Fruit fly (Drosophila melanogaster) whole organism, embryonic: Measurements from ENCODE around the gene Cdc16.

ENCODE experiments used
- Atf6 ChIP-seq: fragments of 200-800 bp; sonication (Bioruptor generic); IDR thresholded peaks from 2 replicates; pipeline ENCODE4 v1.3.6; 2022; ENCODE audit warnings: missing biosample characterization, missing genetic modification characterization
- Bteb2 ChIP-seq: fragments of 200-800 bp; sonication (Bioruptor generic); optimal IDR thresholded peaks from 2 replicates; lab custom pipeline; 2016; ENCODE audit warnings: missing biosample characterization, missing genetic modification characterization
- CG10209 ChIP-seq: fragments of 200-800 bp; sonication (Bioruptor generic); optimal IDR thresholded peaks from 3 replicates; lab custom pipeline; 2017; ENCODE audit warnings: missing biosample characterization, mild to moderate bottlenecking, missing genetic modification characterization, missing genetic modification reagents
- CG11695 ChIP-seq: fragments of 200-800 bp; sonication (Bioruptor generic); IDR thresholded peaks from 3 replicates; pipeline ENCODE4 v1.3.6; 2022; ENCODE audit warnings: missing biosample characterization, missing genetic modification characterization
- CG12071 ChIP-seq: fragments of 200-800 bp; sonication (Bioruptor generic); optimal IDR thresholded peaks from 3 replicates; lab custom pipeline; 2018; ENCODE audit warnings: missing biosample characterization, mild to moderate bottlenecking, missing genetic modification characterization
- CG12104 ChIP-seq: fragments of 200-800 bp; sonication (Bioruptor generic); optimal IDR thresholded peaks from 3 replicates; lab custom pipeline; 2016; ENCODE audit warnings: missing biosample characterization, missing genetic modification characterization
- CG12236 ChIP-seq: fragments of 200-800 bp; sonication (Bioruptor generic); optimal IDR thresholded peaks from 2 replicates; lab custom pipeline; 2016; ENCODE audit warnings: missing biosample characterization, missing genetic modification characterization
- CG12299 ChIP-seq: fragments of 200-800 bp; sonication (Bioruptor generic); optimal IDR thresholded peaks from 2 replicates; lab custom pipeline; 2018; ENCODE audit warnings: missing biosample characterization, mild to moderate bottlenecking, missing genetic modification characterization
- CG12391 ChIP-seq: fragments of 200-800 bp; sonication (Bioruptor generic); optimal IDR thresholded peaks from 3 replicates; lab custom pipeline; 2018; ENCODE audit warnings: missing biosample characterization, mild to moderate bottlenecking, missing genetic modification characterization, moderate library complexity
- CG13424 ChIP-seq: fragments of 200-800 bp; sonication (Bioruptor generic); optimal IDR thresholded peaks from 2 replicates; lab custom pipeline; 2019; ENCODE audit warnings: missing biosample characterization, mild to moderate bottlenecking, missing genetic modification characterization, moderate library complexity
- CG13624 ChIP-seq: fragments of 200-800 bp; sonication (Bioruptor generic); optimal IDR thresholded peaks from 2 replicates; lab custom pipeline; 2016; ENCODE audit warnings: missing biosample characterization, missing genetic modification characterization
- CG13894 ChIP-seq: fragments of 200-800 bp; sonication (Bioruptor generic); optimal IDR thresholded peaks from 3 replicates; lab custom pipeline; 2018; ENCODE audit warnings: missing biosample characterization, mild to moderate bottlenecking, missing genetic modification characterization, moderate library complexity
- CG14441 ChIP-seq: fragments of 200-800 bp; sonication (Bioruptor generic); IDR thresholded peaks from 2 replicates; pipeline ENCODE4 v1.3.6; 2022; ENCODE audit warnings: missing biosample characterization, missing genetic modification characterization
- CG2116 ChIP-seq: fragments of 200-800 bp; sonication (Bioruptor generic); optimal IDR thresholded peaks from 3 replicates; lab custom pipeline; 2018; ENCODE audit warnings: missing biosample characterization, mild to moderate bottlenecking, missing genetic modification characterization
- CG3407 ChIP-seq: fragments of 200-800 bp; sonication (Bioruptor generic); optimal IDR thresholded peaks from 2 replicates; lab custom pipeline; 2018; ENCODE audit warnings: missing biosample characterization, mild to moderate bottlenecking, missing genetic modification characterization
- CG6683 ChIP-seq: fragments of 200-800 bp; sonication (Bioruptor generic); optimal IDR thresholded peaks from 2 replicates; lab custom pipeline; 2017; ENCODE audit warnings: missing biosample characterization, mild to moderate bottlenecking, missing genetic modification characterization, missing genetic modification reagents
- CG6689 ChIP-seq: fragments of 200-800 bp; sonication (Bioruptor generic); IDR thresholded peaks from 2 replicates; pipeline ENCODE4 v1.3.6; 2022; ENCODE audit warnings: missing biosample characterization, missing genetic modification characterization
- CTCF ChIP-seq: fragments of 200-800 bp; sonication (Bioruptor generic); optimal IDR thresholded peaks from 2 replicates; lab custom pipeline; 2017; ENCODE audit warnings: missing biosample characterization, mild to moderate bottlenecking, missing genetic modification characterization, moderate library complexity
- D ChIP-seq, 2 experiments: fragments of 200-800 bp in 1 of 2; fragments of >200 bp in 1 of 2; sonication (Bioruptor generic) in 1 of 2; optimal IDR thresholded peaks; 2 replicates in 1 of 2; 3 replicates in 1 of 2; lab custom pipeline; 2017; ENCODE audit warnings: mild to moderate bottlenecking in 1 of 2, missing biosample characterization in 1 of 2, missing genetic modification characterization in 1 of 2, missing genetic modification reagents in 1 of 2
- Dip3 ChIP-seq: fragments of 200-800 bp; sonication (Bioruptor generic); optimal IDR thresholded peaks from 3 replicates; lab custom pipeline; 2016; ENCODE audit warnings: missing biosample characterization, missing genetic modification characterization
- Gug ChIP-seq: fragments of 200-800 bp; sonication (Bioruptor generic); IDR thresholded peaks from 4 replicates; pipeline ENCODE4 v1.3.6; 2022; ENCODE audit warnings: missing biosample characterization, missing genetic modification characterization
- HHEX ChIP-seq: fragments of 200-800 bp; sonication (Bioruptor generic); optimal IDR thresholded peaks from 3 replicates; lab custom pipeline; 2017; ENCODE audit warnings: missing biosample characterization, mild to moderate bottlenecking, missing genetic modification characterization, missing genetic modification reagents
- Lhr ChIP-seq: fragments of 200-800 bp; sonication (Bioruptor generic); optimal IDR thresholded peaks from 3 replicates; lab custom pipeline; 2017; ENCODE audit warnings: mild to moderate bottlenecking, missing biosample characterization, missing genetic modification reagents, missing genetic modification characterization
- Lpt ChIP-seq: fragments of >200 bp; optimal IDR thresholded peaks from 2 replicates; lab custom pipeline; 2018; ENCODE audit warnings: missing biosample characterization, missing genetic modification characterization
- MESR4 ChIP-seq: fragments of 200-800 bp; sonication (Bioruptor generic); optimal IDR thresholded peaks from 2 replicates; lab custom pipeline; 2018; ENCODE audit warnings: missing biosample characterization, mild to moderate bottlenecking, missing genetic modification characterization, moderate library complexity
- Mad ChIP-seq: fragments of 200-800 bp; sonication (Bioruptor generic); optimal IDR thresholded peaks from 2 replicates; lab custom pipeline; 2016; ENCODE audit warnings: missing biosample characterization, missing genetic modification characterization
- Max ChIP-seq: fragments of 200-800 bp; sonication (Bioruptor generic); optimal IDR thresholded peaks from 2 replicates; lab custom pipeline; 2016; ENCODE audit warnings: missing biosample characterization, mild to moderate bottlenecking, missing genetic modification characterization
- NK7.1 ChIP-seq: fragments of 200-800 bp; sonication (Bioruptor generic); optimal IDR thresholded peaks from 3 replicates; lab custom pipeline; 2016; ENCODE audit warnings: missing biosample characterization, missing genetic modification characterization
- Neu2 ChIP-seq: fragments of 200-800 bp; sonication (Bioruptor generic); optimal IDR thresholded peaks from 3 replicates; lab custom pipeline; 2016; ENCODE audit warnings: missing biosample characterization, missing genetic modification characterization, borderline replicate concordance
- Nf-YB ChIP-seq: fragments of 200-800 bp; sonication (Bioruptor generic); optimal IDR thresholded peaks from 3 replicates; lab custom pipeline; 2019; ENCODE audit warnings: missing biosample characterization, mild to moderate bottlenecking, missing genetic modification characterization, moderate library complexity
- NfI ChIP-seq: fragments of 200-800 bp; sonication (Bioruptor generic); optimal IDR thresholded peaks from 3 replicates; lab custom pipeline; 2018; ENCODE audit warnings: missing biosample characterization, mild to moderate bottlenecking, missing genetic modification characterization, moderate library complexity
- Optix ChIP-seq: fragments of 200-800 bp; sonication (Bioruptor generic); IDR thresholded peaks from 3 replicates; pipeline ENCODE4 v1.3.6; 2022; ENCODE audit warnings: missing biosample characterization, missing genetic modification characterization
- ara ChIP-seq: fragments of 200-800 bp; sonication (Bioruptor generic); IDR thresholded peaks from 2 replicates; pipeline ENCODE4 v1.3.6; 2022; ENCODE audit warnings: missing biosample characterization, missing genetic modification characterization
- bcd ChIP-seq: fragments of 200-800 bp; sonication (Bioruptor generic); optimal IDR thresholded peaks from 2 replicates; lab custom pipeline; 2017; ENCODE audit warnings: missing biosample characterization, mild to moderate bottlenecking, missing genetic modification characterization
- dpn ChIP-seq, 2 experiments: fragments of 200-800 bp; sonication (Bioruptor generic); optimal IDR thresholded peaks; 3 replicates each; lab custom pipeline; 2016; ENCODE audit warnings: missing biosample characterization in 2 of 2, missing genetic modification characterization in 2 of 2
- dysf ChIP-seq: fragments of 200-800 bp; sonication (Bioruptor generic); IDR thresholded peaks from 3 replicates; pipeline ENCODE4 v1.3.6; 2022; ENCODE audit warnings: missing biosample characterization, missing genetic modification characterization
- exex ChIP-seq: fragments of 200-800 bp; sonication (Bioruptor generic); optimal IDR thresholded peaks from 4 replicates; lab custom pipeline; 2018; ENCODE audit warnings: missing biosample characterization, mild to moderate bottlenecking, missing genetic modification characterization, moderate library complexity
- fd102C ChIP-seq: fragments of 200-800 bp; sonication (Bioruptor generic); optimal IDR thresholded peaks from 2 replicates; lab custom pipeline; 2018; ENCODE audit warnings: missing biosample characterization, mild to moderate bottlenecking, missing genetic modification characterization, moderate library complexity
- her ChIP-seq: fragments of 200-800 bp; sonication (Bioruptor generic); optimal IDR thresholded peaks from 2 replicates; lab custom pipeline; 2016; ENCODE audit warnings: missing biosample characterization, missing genetic modification characterization
- inv ChIP-seq: fragments of 200-800 bp; sonication (Bioruptor generic); IDR thresholded peaks from 2 replicates; pipeline ENCODE4 v1.3.6; 2022; ENCODE audit warnings: missing biosample characterization, missing genetic modification characterization; ENCODE audit not compliant: partially characterized antibody
- nau ChIP-seq: fragments of 200-800 bp; sonication (Bioruptor generic); optimal IDR thresholded peaks from 3 replicates; lab custom pipeline; 2017; ENCODE audit warnings: missing biosample characterization, mild to moderate bottlenecking, missing genetic modification characterization, missing genetic modification reagents
- nerfin-2 ChIP-seq: fragments of 200-800 bp; sonication (Bioruptor generic); IDR thresholded peaks from 2 replicates; pipeline ENCODE4 v1.3.6; 2022; ENCODE audit warnings: missing biosample characterization, missing genetic modification characterization; ENCODE audit not compliant: partially characterized antibody
- odd ChIP-seq: fragments of 200-800 bp; sonication (Bioruptor generic); optimal IDR thresholded peaks from 2 replicates; lab custom pipeline; 2017; ENCODE audit warnings: missing biosample characterization, mild to moderate bottlenecking, missing genetic modification characterization
- org-1 ChIP-seq: fragments of 200-800 bp; sonication (Bioruptor generic); optimal IDR thresholded peaks from 2 replicates; lab custom pipeline; 2017; ENCODE audit warnings: missing biosample characterization, missing genetic modification characterization
- pho ChIP-seq: fragments of 200-800 bp; sonication (Bioruptor generic); optimal IDR thresholded peaks from 2 replicates; lab custom pipeline; 2016; ENCODE audit warnings: missing biosample characterization, missing genetic modification characterization
- pnt ChIP-seq: fragments of 200-800 bp; sonication (Bioruptor generic); optimal IDR thresholded peaks from 3 replicates; lab custom pipeline; 2016; ENCODE audit warnings: missing biosample characterization, missing genetic modification characterization
- schlank ChIP-seq: fragments of 200-800 bp; sonication (Bioruptor generic); optimal IDR thresholded peaks from 2 replicates; lab custom pipeline; 2018; ENCODE audit warnings: missing biosample characterization, mild to moderate bottlenecking, missing genetic modification characterization
- tll ChIP-seq, 2 experiments: fragments of 200-800 bp in 1 of 2; fragments of >200 bp in 1 of 2; sonication (Bioruptor generic) in 1 of 2; optimal IDR thresholded peaks; 2 replicates each; lab custom pipeline; 2017 to 2019; ENCODE audit warnings: missing biosample characterization in 2 of 2, missing genetic modification characterization in 2 of 2, mild to moderate bottlenecking in 1 of 2, moderate library complexity in 1 of 2
- trem ChIP-seq: fragments of 200-800 bp; optimal IDR thresholded peaks from 3 replicates; lab custom pipeline; 2019; ENCODE audit warnings: missing biosample characterization, mild to moderate bottlenecking, missing genetic modification characterization, moderate library complexity

The Cdc16 gene

dm6 chr3R:23300091-23300918 lies 19.3 kb downstream of the Cdc16 start (continued):
- no peak for TF ChIP-seq Gug
- TF ChIP-seq dpn (GFP tag; optimal IDR thresholded peaks at IDR 0.05; lab: Kevin White, UChicago): peak in 1 of 2 experiments; percentile 5
- TF ChIP-seq org-1 (GFP tag; lab: Kevin White, UChicago): peak; percentile 30
- no peak for TF ChIP-seq CG11695
- peak in 1 of 2 experiments; percentile 41 for TF ChIP-seq tll (GFP tag; optimal IDR thresholded peaks at IDR 0.05; lab: Kevin White, UChicago)
- TF ChIP-seq Bteb2 (GFP tag; lab: Kevin White, UChicago): no peak
- no peak for TF ChIP-seq HHEX (GFP tag; lab: Kevin White, UChicago)
- TF ChIP-seq MESR4 (GFP tag; lab: Kevin White, UChicago): no peak
- 0 out of 2 replicates have a peak, but pooled peaks have one; percentile 18 for TF ChIP-seq CG6689 (GFP tag; lab: Robert Waterston, UW)
- 0 out of 2 replicates have a peak, but pooled peaks have one; percentile 23 for TF ChIP-seq ara (GFP tag; lab: Robert Waterston, UW)
- no peak for TF ChIP-seq CG6683 (GFP tag; lab: Kevin White, UChicago)
- TF ChIP-seq dysf (GFP tag; lab: Robert Waterston, UW): no peak
- no peak for TF ChIP-seq NK7.1 (GFP tag; lab: Kevin White, UChicago)
- TF ChIP-seq CG2116 (GFP tag; lab: Kevin White, UChicago): peak; percentile 27
- TF ChIP-seq trem (tag; lab: Kevin White, UChicago): no peak
- TF ChIP-seq inv: no peak
- no peak for TF ChIP-seq her
- TF ChIP-seq pnt (GFP tag; lab: Kevin White, UChicago): peak; percentile 10
- TF ChIP-seq CG13424 (tag; lab: Kevin White, UChicago): peak; percentile 16
- TF ChIP-seq Mad (GFP tag; lab: Kevin White, UChicago): no peak
- no peak for TF ChIP-seq CG12104 (GFP tag; lab: Kevin White, UChicago)
- TF ChIP-seq CG12236 (GFP tag; lab: Kevin White, UChicago): peak; percentile 22
- TF ChIP-seq bcd (GFP tag; lab: Kevin White, UChicago): no peak
- no peak for TF ChIP-seq Lhr (GFP tag; lab: Kevin White, UChicago)
- TF ChIP-seq CG13624 (GFP tag; lab: Kevin White, UChicago): no peak
- peak; percentile 78 for TF ChIP-seq CG12391 (tag; lab: Kevin White, UChicago)
- TF ChIP-seq D (optimal IDR thresholded peaks at IDR 0.05; lab: Kevin White, UChicago): peak; percentile 46
- no peak for TF ChIP-seq D (GFP tag; optimal IDR thresholded peaks at IDR 0.05; lab: Kevin White, UChicago)
- TF ChIP-seq schlank (tag; lab: Kevin White, UChicago): no peak
- TF ChIP-seq CG10209 (GFP tag; lab: Kevin White, UChicago): peak; percentile 51
- peak; percentile 17 for TF ChIP-seq Nf-YB
- no peak for TF ChIP-seq Lpt
- TF ChIP-seq nerfin-2 (GFP tag; lab: Robert Waterston, UW): no peak
- peak; percentile 88 for TF ChIP-seq fd102C (GFP tag; lab: Kevin White, UChicago)
- no peak for TF ChIP-seq Atf6 (GFP tag; lab: Robert Waterston, UW)
- TF ChIP-seq CTCF (GFP tag; lab: Kevin White, UChicago): no peak
- TF ChIP-seq CG3407 (GFP tag; lab: Kevin White, UChicago): no peak
- no peak for TF ChIP-seq Dip3 (GFP tag; lab: Kevin White, UChicago)
- TF ChIP-seq odd (GFP tag; lab: Kevin White, UChicago): peak; percentile 6
- no peak for TF ChIP-seq Neu2
- no peak for TF ChIP-seq CG13894 (tag; lab: Kevin White, UChicago)
- TF ChIP-seq CG12071 (GFP tag; lab: Kevin White, UChicago): no peak
- TF ChIP-seq Optix: no peak
- no peak for TF ChIP-seq Max (GFP tag; lab: Kevin White, UChicago)
- no peak for TF ChIP-seq pho
- TF ChIP-seq exex (tag; lab: Kevin White, UChicago): no peak
- TF ChIP-seq nau (GFP tag; lab: Kevin White, UChicago): no peak
- no peak for TF ChIP-seq CG12299 (tag; lab: Kevin White, UChicago)
- TF ChIP-seq CG14441 (GFP tag; lab: Robert Waterston, UW): no peak
- no peak for TF ChIP-seq NfI
